Fruit fly (Drosophila melanogaster) whole organism, wandering third instar larva: Measurements from ENCODE around the gene CG5199.

Experiments used
- Abd-B ChIP-seq: fragments of >200 bp; optimal IDR thresholded peaks from 2 replicates; lab custom pipeline; 2017; ENCODE audit warnings: missing biosample characterization, missing genetic modification characterization
- CG32264 ChIP-seq: fragments of 200-800 bp; sonication (Bioruptor generic); optimal IDR thresholded peaks from 2 replicates; lab custom pipeline; 2016; ENCODE audit warnings: missing biosample characterization, missing genetic modification characterization
- CG9705 ChIP-seq: fragments of 200-800 bp; sonication (Bioruptor generic); optimal IDR thresholded peaks from 2 replicates; lab custom pipeline; 2018; ENCODE audit warnings: missing biosample characterization, mild to moderate bottlenecking, missing genetic modification characterization
- CrebA ChIP-seq: fragments of 200-800 bp; sonication (Bioruptor generic); optimal IDR thresholded peaks from 2 replicates; lab custom pipeline; 2016; ENCODE audit warnings: missing biosample characterization, mild to moderate bottlenecking, missing genetic modification characterization, borderline replicate concordance
- Dfd ChIP-seq: fragments of >200 bp; optimal IDR thresholded peaks from 2 replicates; lab custom pipeline; 2017; ENCODE audit warnings: missing biosample characterization, missing genetic modification characterization
- Dif ChIP-seq: fragments of 200-275, 200-300 bp; sonication (Bioruptor generic); optimal IDR thresholded peaks from 2 replicates; lab custom pipeline; 2018; ENCODE audit warnings: missing biosample characterization, missing genetic modification characterization; ENCODE audit not compliant: partially characterized antibody
- GATAd ChIP-seq: sonication (Bioruptor generic); optimal IDR thresholded peaks from 2 replicates; lab custom pipeline; 2016; ENCODE audit warnings: missing biosample characterization, missing genetic modification characterization
- HLH106 ChIP-seq: fragments of 200-800 bp; optimal IDR thresholded peaks from 3 replicates; lab custom pipeline; 2019; ENCODE audit warnings: missing biosample characterization, mild to moderate bottlenecking, missing genetic modification characterization, moderate library complexity
- Hnf4 ChIP-seq: fragments of 200-800 bp; sonication (Bioruptor generic); optimal IDR thresholded peaks from 2 replicates; lab custom pipeline; 2016; ENCODE audit warnings: missing biosample characterization, mild to moderate bottlenecking, missing genetic modification characterization
- Hr78 ChIP-seq: fragments of >200 bp; optimal IDR thresholded peaks from 2 replicates; lab custom pipeline; 2017; ENCODE audit warnings: missing biosample characterization, missing genetic modification characterization
- Hr83 ChIP-seq: fragments of 200-300 bp; sonication (Bioruptor generic); optimal IDR thresholded peaks from 2 replicates; lab custom pipeline; 2016; ENCODE audit warnings: missing biosample characterization, mild to moderate bottlenecking, missing genetic modification characterization, moderate library complexity; ENCODE audit not compliant: poor library complexity, severe bottlenecking
- Jra ChIP-seq: sonication (Bioruptor generic); optimal IDR thresholded peaks from 2 replicates; lab custom pipeline; 2016; ENCODE audit warnings: missing biosample characterization, missing genetic modification characterization
- Mio ChIP-seq: sonication (Bioruptor generic); optimal IDR thresholded peaks from 2 replicates; lab custom pipeline; 2016; ENCODE audit warnings: missing biosample characterization, missing genetic modification characterization
- Myc ChIP-seq: fragments of >200 bp; optimal IDR thresholded peaks from 2 replicates; lab custom pipeline; 2017
- N ChIP-seq: fragments of >200 bp; optimal IDR thresholded peaks from 2 replicates; lab custom pipeline; 2018; ENCODE audit warnings: missing biosample characterization, missing external identifiers, missing genetic modification characterization
- OdsH ChIP-seq: fragments of 200-800 bp; sonication (Bioruptor generic); optimal IDR thresholded peaks from 2 replicates; lab custom pipeline; 2016; ENCODE audit warnings: missing biosample characterization, mild to moderate bottlenecking, missing genetic modification characterization
- Rel ChIP-seq, 2 experiments: fragments of 200-800 bp; sonication (Bioruptor generic) in 1 of 2; optimal IDR thresholded peaks; 2 replicates in 1 of 2; 3 replicates in 1 of 2; lab custom pipeline; 2016 to 2019; ENCODE audit warnings: mild to moderate bottlenecking in 2 of 2, missing biosample characterization in 2 of 2, missing genetic modification characterization in 2 of 2, moderate library complexity in 1 of 2
- Sp1 ChIP-seq: fragments of 200-800 bp; sonication (Bioruptor generic); optimal IDR thresholded peaks from 3 replicates; lab custom pipeline; 2019; ENCODE audit warnings: missing biosample characterization, mild to moderate bottlenecking, missing genetic modification characterization, moderate library complexity
- Vsx2 ChIP-seq: fragments of 200-300, 225-300 bp; sonication (Bioruptor generic); optimal IDR thresholded peaks from 2 replicates; lab custom pipeline; 2018; ENCODE audit warnings: missing biosample characterization, missing genetic modification characterization; ENCODE audit not compliant: partially characterized antibody
- br ChIP-seq: fragments of 200-800 bp; sonication (Bioruptor generic); optimal IDR thresholded peaks from 2 replicates; lab custom pipeline; 2016; ENCODE audit warnings: missing biosample characterization, missing genetic modification characterization
- brk ChIP-seq: fragments of 200-800 bp; sonication (Bioruptor generic); optimal IDR thresholded peaks from 2 replicates; lab custom pipeline; 2016; ENCODE audit warnings: missing biosample characterization, mild to moderate bottlenecking, missing genetic modification characterization
- dl ChIP-seq, 2 experiments: fragments of 175-275, 200-275 bp in 1 of 2; fragments of 200-275 bp in 1 of 2; sonication (Bioruptor generic); optimal IDR thresholded peaks; lab custom pipeline; 2018; ENCODE audit warnings: mild to moderate bottlenecking in 2 of 2, missing biosample characterization in 2 of 2, missing genetic modification characterization in 2 of 2, moderate library complexity in 2 of 2; ENCODE audit not compliant: partially characterized antibody in 2 of 2, insufficient read depth in 1 of 2
- dsf ChIP-seq: sonication (Bioruptor generic); optimal IDR thresholded peaks from 2 replicates; lab custom pipeline; 2016; ENCODE audit warnings: missing biosample characterization, missing genetic modification characterization, borderline replicate concordance
- foxo ChIP-seq, 2 experiments: fragments of 200-800 bp; sonication (Bioruptor generic); optimal IDR thresholded peaks; 2 replicates in 1 of 2; 3 replicates in 1 of 2; lab custom pipeline; 2016 to 2017; ENCODE audit warnings: missing biosample characterization in 2 of 2, missing genetic modification characterization in 2 of 2
- fru ChIP-seq: fragments of 200-800 bp; sonication (Bioruptor generic); optimal IDR thresholded peaks from 3 replicates; lab custom pipeline; 2016; ENCODE audit warnings: missing biosample characterization, mild to moderate bottlenecking, missing genetic modification characterization
- h ChIP-seq: fragments of 200-800 bp; sonication (Bioruptor generic); optimal IDR thresholded peaks from 3 replicates; lab custom pipeline; 2016; ENCODE audit warnings: missing biosample characterization, mild to moderate bottlenecking, missing genetic modification characterization
- lola ChIP-seq: fragments of >200 bp; optimal IDR thresholded peaks from 2 replicates; lab custom pipeline; 2017; ENCODE audit warnings: missing biosample characterization, missing genetic modification characterization
- pan ChIP-seq: fragments of >200 bp; optimal IDR thresholded peaks from 2 replicates; lab custom pipeline; 2017
- psq ChIP-seq: fragments of 200-800 bp; sonication (Bioruptor generic); optimal IDR thresholded peaks from 3 replicates; lab custom pipeline; 2017; ENCODE audit warnings: missing biosample characterization, mild to moderate bottlenecking, missing genetic modification characterization, moderate library complexity
- rgr ChIP-seq: fragments of 200-800 bp; sonication (Bioruptor generic); optimal IDR thresholded peaks from 3 replicates; lab custom pipeline; 2016; ENCODE audit warnings: missing biosample characterization, mild to moderate bottlenecking, missing genetic modification characterization
- sage ChIP-seq: fragments of 200-800 bp; sonication (Bioruptor generic); optimal IDR thresholded peaks from 2 replicates; lab custom pipeline; 2016; ENCODE audit warnings: missing biosample characterization, mild to moderate bottlenecking, missing genetic modification characterization
- tai ChIP-seq: sonication (Bioruptor generic); optimal IDR thresholded peaks from 2 replicates; lab custom pipeline; 2016; ENCODE audit warnings: missing biosample characterization, missing genetic modification characterization
- woc ChIP-seq: sonication (Bioruptor generic); optimal IDR thresholded peaks from 2 replicates; lab custom pipeline; 2016; ENCODE audit warnings: missing biosample characterization, mild to moderate bottlenecking, missing genetic modification characterization

The CG5199 gene

DNA sequence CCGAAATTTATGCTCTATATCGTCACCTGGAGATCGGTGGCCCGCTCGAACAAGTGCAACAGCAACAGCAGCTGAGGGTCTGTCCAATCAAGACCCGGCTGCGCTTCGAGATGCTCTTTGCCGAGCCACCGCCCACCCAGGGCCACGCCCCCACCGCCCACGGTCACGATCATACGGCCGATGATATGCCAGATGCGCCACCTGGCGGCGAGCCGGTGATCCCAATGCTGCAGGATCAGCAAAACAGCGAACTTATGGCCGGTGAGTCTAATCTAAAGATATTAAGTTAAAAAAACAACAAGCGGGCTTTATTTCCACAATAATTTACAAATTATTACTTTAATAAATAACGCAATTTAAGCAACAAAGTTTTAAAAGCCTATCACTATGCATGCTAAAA, 45.5 kb upstream of the CG5199 start:
- TF ChIP-seq Dfd (GFP tag; lab: Kevin White, UChicago) = peak; percentile 87
- TF ChIP-seq Rel (GFP tag; optimal IDR thresholded peaks at IDR 0.05; lab: Kevin White, UChicago) = no peak
- TF ChIP-seq Rel (tag; optimal IDR thresholded peaks at IDR 0.05; lab: Kevin White, UChicago) = no peak

DNA sequence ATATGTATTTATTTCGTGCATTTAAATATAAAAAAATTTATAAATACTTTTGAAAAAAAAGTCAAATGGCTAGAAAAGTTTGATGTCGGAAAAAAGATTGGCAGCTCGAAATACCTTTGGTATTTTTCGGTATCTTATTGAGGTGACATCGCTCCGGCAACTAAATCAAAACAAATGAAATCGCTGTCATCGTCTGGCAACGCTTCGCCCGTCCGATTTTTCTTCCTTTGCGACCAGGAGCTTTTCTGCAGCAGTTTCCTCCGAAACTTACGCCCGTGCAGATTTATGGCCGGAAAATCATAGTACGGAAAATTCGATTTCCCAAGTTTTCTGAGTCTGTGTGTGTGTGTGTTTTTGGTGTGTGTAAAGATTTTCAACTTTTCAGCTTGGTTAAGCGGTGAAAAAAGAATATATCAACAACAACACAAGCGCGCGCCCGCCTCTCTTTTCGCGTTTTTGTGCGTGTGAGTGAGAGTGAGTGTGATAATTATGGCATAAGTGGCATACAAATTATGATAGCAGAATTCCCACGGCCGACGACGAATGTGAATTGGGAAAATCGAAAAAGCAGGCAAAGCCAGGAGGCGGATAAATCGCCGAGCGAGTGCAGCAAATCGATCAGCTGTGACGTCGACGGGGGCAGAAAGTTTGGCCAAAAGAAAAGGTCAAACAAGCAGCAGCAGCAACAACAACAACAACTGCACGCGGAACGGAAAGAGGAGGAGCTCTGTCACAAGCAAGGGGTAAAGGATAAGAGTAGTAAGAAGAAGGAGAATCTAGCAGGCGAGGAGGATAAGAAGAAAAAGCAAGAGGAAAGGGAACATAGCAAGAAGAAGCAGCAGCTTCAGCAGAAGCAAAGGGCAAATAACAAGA, 44.7 kb upstream of the CG5199 start, which contains the start of gene CG32425:
TSS of gene CG32425 (plus strand) at position 200 of the 873 bp plus-strand sequence.
- TF ChIP-seq Myc (peak; percentile 18), br (GFP tag; lab: Kevin White, UChicago) (no peak), lola (no peak), tai (GFP tag; lab: Kevin White, UChicago) (no peak), h (GFP tag; lab: Kevin White, UChicago) (peak; percentile 24), Rel (GFP tag; optimal IDR thresholded peaks at IDR 0.05; lab: Kevin White, UChicago) (no peak), Rel (tag; optimal IDR thresholded peaks at IDR 0.05; lab: Kevin White, UChicago) (peak; percentile 8), fru (GFP tag; lab: Kevin White, UChicago) (peak; percentile 25), HLH106 (tag; lab: Kevin White, UChicago) (peak; percentile 4), psq (GFP tag; lab: Kevin White, UChicago) (peak; percentile 67), foxo (GFP tag; optimal IDR thresholded peaks at IDR 0.05; lab: Kevin White, UChicago) (peak in 1 of 2 experiments; percentile 37)

DNA sequence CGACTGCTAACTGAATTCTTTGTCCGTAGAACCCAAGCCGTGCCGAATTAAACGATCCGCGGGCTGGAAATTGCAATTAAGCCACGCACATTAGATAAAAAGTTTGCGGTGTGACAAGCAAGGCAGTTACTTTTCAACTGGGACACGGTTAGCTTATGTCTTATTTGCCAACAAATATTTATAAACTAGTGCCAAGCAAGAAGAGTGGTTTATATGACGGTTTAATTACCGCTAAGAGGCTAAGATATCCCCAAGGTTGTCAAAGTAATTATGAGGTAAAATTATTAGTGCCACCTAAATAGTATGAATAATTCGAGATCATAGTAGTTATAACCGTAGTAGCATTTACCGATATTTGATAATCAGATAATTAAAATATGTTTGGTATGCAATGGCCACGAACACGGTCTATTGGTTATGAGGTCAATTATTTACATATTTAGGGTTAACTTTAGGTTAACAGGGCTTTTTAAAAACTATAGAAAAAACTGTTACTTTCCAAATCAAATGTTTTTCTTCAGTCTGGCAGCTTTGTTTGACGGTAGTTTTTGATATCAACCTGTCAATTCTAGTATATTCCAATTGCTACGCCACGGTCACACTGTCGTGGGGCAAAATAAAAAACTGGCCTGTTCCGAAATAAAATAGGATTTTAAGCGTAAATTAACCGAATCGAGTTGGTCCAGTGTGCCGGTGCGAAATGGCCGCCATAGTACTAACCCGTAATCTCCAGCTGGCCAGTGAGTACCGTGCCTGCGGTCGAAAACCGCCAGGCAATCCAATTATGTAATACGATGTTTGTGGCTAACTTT, 42.3 kb upstream of the CG5199 start, which contains the start of gene ZnT77C:
TSS of gene ZnT77C (minus strand) at position 142 of the 812 bp plus-strand sequence.
- TF ChIP-seq dsf (no peak), Rel (GFP tag; optimal IDR thresholded peaks at IDR 0.05; lab: Kevin White, UChicago) (no peak), Rel (tag; optimal IDR thresholded peaks at IDR 0.05; lab: Kevin White, UChicago) (peak; percentile 31)

DNA sequence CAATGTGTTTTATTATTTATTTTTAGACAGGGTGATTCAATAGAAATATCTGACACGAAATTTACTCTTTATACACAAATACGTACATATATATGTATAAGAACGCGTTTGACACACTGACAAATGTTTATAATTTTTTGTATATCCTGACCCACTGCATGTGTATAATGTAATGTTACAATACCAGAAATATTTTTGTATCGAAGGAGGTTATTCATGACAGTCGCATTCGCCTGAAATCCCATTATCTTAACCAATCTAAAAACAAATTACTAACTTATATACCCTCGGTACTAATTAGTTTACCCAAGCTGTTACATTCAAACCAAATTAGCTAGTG, 41.6 kb upstream of the CG5199 start:
- no peak for TF ChIP-seq sage (GFP tag; lab: Kevin White, UChicago)
- no peak for TF ChIP-seq pan (lab: Kevin White, UChicago)
- no peak for TF ChIP-seq Hnf4 (GFP tag; lab: Kevin White, UChicago)
- no peak for TF ChIP-seq CrebA (GFP tag; lab: Kevin White, UChicago)
- no peak for TF ChIP-seq psq (GFP tag; lab: Kevin White, UChicago)
- TF ChIP-seq brk (GFP tag; lab: Kevin White, UChicago) = no peak
- TF ChIP-seq dsf = no peak

DNA sequence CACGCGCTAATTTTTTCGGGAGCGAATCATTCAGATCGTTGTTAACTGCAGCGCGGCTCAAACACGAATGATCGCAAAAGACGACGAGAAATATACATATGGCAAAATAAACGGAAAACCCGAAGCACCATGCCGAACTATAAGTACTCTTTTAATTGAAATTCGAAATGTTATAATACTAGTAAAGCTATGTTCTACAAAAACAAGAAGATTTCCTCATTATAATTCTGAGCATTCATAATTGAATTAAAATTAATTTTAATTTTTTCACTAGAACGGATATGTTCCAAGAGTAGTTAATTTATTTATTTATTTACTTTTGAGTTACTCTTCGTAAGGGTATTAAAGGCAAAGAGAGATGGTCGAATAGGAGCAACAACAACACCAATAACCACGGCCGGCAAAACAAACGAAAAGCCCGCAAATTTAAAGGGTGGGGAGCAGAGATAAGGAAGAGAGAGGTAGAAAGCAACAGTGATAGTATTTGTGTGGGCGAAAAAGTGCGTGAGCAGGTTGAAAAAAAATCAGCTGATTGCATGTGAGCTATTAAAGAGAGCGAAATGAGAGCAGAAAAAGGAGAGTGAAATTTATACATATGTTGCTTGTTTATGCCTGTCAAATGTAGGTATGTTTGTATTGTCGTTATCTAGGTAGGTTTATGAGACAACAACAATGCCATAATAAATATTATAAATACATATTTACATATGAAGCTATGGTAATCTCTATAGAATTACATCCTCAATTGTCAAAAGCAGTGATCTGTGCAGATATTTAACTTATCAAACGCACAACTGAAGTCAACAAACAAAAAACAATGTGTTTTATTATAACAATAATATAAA, 41.0 kb upstream of the CG5199 start:
- peak; percentile 89 for TF ChIP-seq brk (GFP tag; lab: Kevin White, UChicago)
- peak; percentile 34 for TF ChIP-seq Dif (GFP tag; lab: Kevin White, UChicago)
- TF ChIP-seq Vsx2 = no peak
- peak; percentile 76 for TF ChIP-seq Hnf4 (GFP tag; lab: Kevin White, UChicago)
- TF ChIP-seq h (GFP tag; lab: Kevin White, UChicago) = peak; percentile 96
- peak; percentile 94 for TF ChIP-seq fru (GFP tag; lab: Kevin White, UChicago)
- peak; percentile 98 for TF ChIP-seq psq (GFP tag; lab: Kevin White, UChicago)
- peak; percentile 34 for TF ChIP-seq CG9705 (GFP tag; lab: Kevin White, UChicago)
- no peak for TF ChIP-seq Abd-B (GFP tag; lab: Kevin White, UChicago)
- peak; percentile 64 for TF ChIP-seq Hr83 (GFP tag; lab: Kevin White, UChicago)
- TF ChIP-seq Rel (GFP tag; optimal IDR thresholded peaks at IDR 0.05; lab: Kevin White, UChicago) = peak; percentile 76
- peak; percentile 72 for TF ChIP-seq Rel (tag; optimal IDR thresholded peaks at IDR 0.05; lab: Kevin White, UChicago)
- no peak for TF ChIP-seq GATAd (GFP tag; lab: Kevin White, UChicago)
- peak; percentile 78 for TF ChIP-seq sage (GFP tag; lab: Kevin White, UChicago)
- TF ChIP-seq Mio (GFP tag; lab: Kevin White, UChicago) = peak; percentile 40
- peak; percentile 20 to 23 for TF ChIP-seq dl (GFP tag; optimal IDR thresholded peaks at IDR 0.05; lab: Kevin White, UChicago; ENCODE audit: insufficient read depth in 1 of 2, partially characterized antibody in 2 of 2)
- no peak for TF ChIP-seq Hr78 (GFP tag; lab: Kevin White, UChicago)
- peak; percentile 63 for TF ChIP-seq dsf
- TF ChIP-seq br (GFP tag; lab: Kevin White, UChicago) = peak; percentile 88
- TF ChIP-seq Jra (GFP tag; lab: Kevin White, UChicago) = peak; percentile 87
- TF ChIP-seq pan (lab: Kevin White, UChicago) = no peak
- peak; percentile 92 for TF ChIP-seq Sp1
- TF ChIP-seq Dfd (GFP tag; lab: Kevin White, UChicago) = peak; percentile 6
- peak; percentile 92 for TF ChIP-seq woc (GFP tag; lab: Kevin White, UChicago)
- peak; percentile 95 for TF ChIP-seq OdsH (GFP tag; lab: Kevin White, UChicago)
- peak; percentile 91 for TF ChIP-seq HLH106 (tag; lab: Kevin White, UChicago)
- TF ChIP-seq N = no peak
- peak; percentile 74 for TF ChIP-seq CG32264
- TF ChIP-seq rgr = peak; percentile 93
